In the genomic region with DNA sequence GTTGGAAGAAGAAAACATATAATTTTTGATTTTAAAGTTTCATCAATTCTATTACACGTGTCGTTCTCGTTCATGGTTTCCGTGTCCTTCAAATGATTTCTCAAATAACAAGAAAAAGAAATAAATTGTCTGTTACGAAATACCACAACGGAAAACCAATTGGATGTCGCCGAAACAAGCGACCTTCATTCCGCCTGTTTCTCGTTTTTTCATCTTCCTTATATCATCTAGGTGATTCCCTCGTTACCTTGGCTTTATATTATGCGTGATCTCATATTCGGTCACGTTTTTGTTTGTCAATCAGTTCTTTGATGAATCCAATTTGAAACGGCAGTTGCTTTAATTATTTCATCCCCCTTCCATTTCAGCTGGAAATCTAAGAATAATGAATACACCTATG, we compare ENCODE assay signal across 2 worm cellular contexts.
A peak's percentile ranks its signal among the peaks of the same experiment; 100 is the strongest.
TF ChIP-seq lines count a peak whose summit lies in the region.

No protein-coding gene starts in this region.

TF ChIP-seq in whole organism, L1 larva, 84 proteins besides CTCF, POLR2A, EP300 and RAD21 (continued from another document):
- TF ChIP-seq lin-13 (GFP tag; optimal IDR thresholded peaks at IDR 0.05; lab: Kevin White, UChicago) (no peak), nhr-20 (tag; optimal IDR thresholded peaks at IDR 0.05; lab: Kevin White, UChicago) (peak; percentile 50), unc-86 (tag; optimal IDR thresholded peaks at IDR 0.05; lab: Kevin White, UChicago) (no peak), skn-1 (tag; optimal IDR thresholded peaks at IDR 0.05; lab: Kevin White, UChicago) (peak; percentile 40), zag-1 (tag; optimal IDR thresholded peaks at IDR 0.05; lab: Kevin White, UChicago) (no peak), tbx-2 (tag; optimal IDR thresholded peaks at IDR 0.05; lab: Kevin White, UChicago) (peak; percentile 2), aha-1 (tag; optimal IDR thresholded peaks at IDR 0.05; lab: Kevin White, UChicago) (no peak), fkh-4 (tag; optimal IDR thresholded peaks at IDR 0.05; lab: Kevin White, UChicago; ENCODE audit: borderline replicate concordance) (no peak), elt-3 (tag; optimal IDR thresholded peaks at IDR 0.05; lab: Kevin White, UChicago) (peak in 2 of 6 experiments; percentile 15 to 79), ceh-63 (GFP tag; optimal IDR thresholded peaks at IDR 0.05; lab: Kevin White, UChicago) (no peak), snu-23 (GFP tag; optimal IDR thresholded peaks at IDR 0.05; lab: Kevin White, UChicago) (peak; percentile 50), elt-2 (tag; optimal IDR thresholded peaks at IDR 0.05; lab: Kevin White, UChicago) (no peak), pag-3 (tag; optimal IDR thresholded peaks at IDR 0.05; lab: Kevin White, UChicago; ENCODE audit: borderline replicate concordance, insufficient read depth) (no peak), swsn-7 (tag; optimal IDR thresholded peaks at IDR 0.05; lab: Kevin White, UChicago) (no peak), lir-3 (tag; optimal IDR thresholded peaks at IDR 0.05; lab: Kevin White, UChicago; ENCODE audit: poor library complexity) (no peak), nhr-85 (tag; lab: Kevin White, UChicago) (peak; percentile 89), nhr-28 (tag; optimal IDR thresholded peaks at IDR 0.05; lab: Kevin White, UChicago) (no peak), egl-27 (tag; optimal IDR thresholded peaks at IDR 0.05; lab: Kevin White, UChicago) (no peak), xbp-1 (tag; optimal IDR thresholded peaks at IDR 0.05; lab: Kevin White, UChicago) (peak; percentile 39), grh-1 (GFP tag; IDR thresholded peaks at IDR 0.05; lab: Robert Waterston, UW) (no peak), ets-5 (GFP tag; IDR thresholded peaks at IDR 0.05; lab: Robert Waterston, UW) (no peak), fkh-10 (GFP tag; optimal IDR thresholded peaks at IDR 0.05; lab: Kevin White, UChicago) (no peak), efl-3 (GFP tag; optimal IDR thresholded peaks at IDR 0.05; lab: Kevin White, UChicago) (no peak), nhr-90 (tag; optimal IDR thresholded peaks at IDR 0.05; lab: Kevin White, UChicago; ENCODE audit: poor library complexity) (no peak), vab-15 (tag; optimal IDR thresholded peaks at IDR 0.05; lab: Kevin White, UChicago) (no peak), rnt-1 (tag; optimal IDR thresholded peaks at IDR 0.05; lab: Kevin White, UChicago) (no peak), lin-14 (GFP tag; optimal IDR thresholded peaks at IDR 0.05; lab: Kevin White, UChicago) (peak; percentile 86), efl-1 (optimal IDR thresholded peaks at IDR 0.05; lab: Kevin White, UChicago) (no peak), efl-1 (GFP tag; optimal IDR thresholded peaks at IDR 0.05 in 1 of 2; lab: Kevin White, UChicago) (no peak), ztf-4 (tag; optimal IDR thresholded peaks at IDR 0.05; lab: Kevin White, UChicago) (no peak), nhr-12 (tag; optimal IDR thresholded peaks at IDR 0.05; lab: Kevin White, UChicago) (no peak), blmp-1 (tag; optimal IDR thresholded peaks at IDR 0.05; lab: Kevin White, UChicago) (peak; percentile 63), nhr-47 (tag; optimal IDR thresholded peaks at IDR 0.05; lab: Kevin White, UChicago) (no peak), C34B4.2 (tag; optimal IDR thresholded peaks at IDR 0.05; lab: Kevin White, UChicago) (no peak), nhr-237 (tag; optimal IDR thresholded peaks at IDR 0.05; lab: Kevin White, UChicago) (no peak), lin-39 (tag; optimal IDR thresholded peaks at IDR 0.05; lab: Kevin White, UChicago) (no peak)
TF ChIP-seq in whole organism, L1 larva: peak in this region for 12.

TF ChIP-seq in whole organism, L4 larva, 104 proteins besides CTCF, POLR2A, EP300 and RAD21 (continued from another document):
- no peak for TF ChIP-seq nhr-10 (tag; optimal IDR thresholded peaks at IDR 0.05; lab: Kevin White, UChicago)
- no peak for TF ChIP-seq nhr-77 (tag; optimal IDR thresholded peaks at IDR 0.05; lab: Kevin White, UChicago)
- TF ChIP-seq ceh-44 (GFP tag; IDR thresholded peaks at IDR 0.05; lab: Robert Waterston, UW) = no peak
- TF ChIP-seq ZK337.2 (GFP tag; IDR thresholded peaks at IDR 0.05; lab: Robert Waterston, UW) = no peak
- TF ChIP-seq set-16 (GFP tag; IDR thresholded peaks at IDR 0.05; lab: Robert Waterston, UW) = no peak
- no peak for TF ChIP-seq T26A8.4 (GFP tag; IDR thresholded peaks at IDR 0.05; lab: Robert Waterston, UW)
